Worm (Caenorhabditis elegans) whole organism, midembryonic: ENCODE measurements around the gene C33C12.1.

Experiments
- T22C8.4 ChIP-seq: fragments of 200-800 bp; sonication (Bioruptor generic); IDR thresholded peaks from 2 replicates; pipeline ENCODE4 v1.3.6; 2022; ENCODE audit warnings: missing genetic modification characterization, missing compliant biosample characterization
- cog-1 ChIP-seq: sonication (generic microtip); optimal IDR thresholded peaks from 2 replicates; lab custom pipeline; 2016; ENCODE audit warnings: missing genetic modification characterization, missing compliant biosample characterization
- flt-1 ChIP-seq: fragments of 200-800 bp; sonication (Bioruptor generic); IDR thresholded peaks from 2 replicates; pipeline ENCODE4 v1.3.6; 2022; ENCODE audit warnings: missing genetic modification characterization, missing compliant biosample characterization
- klf-2 ChIP-seq: fragments of 200-800 bp; sonication (Bioruptor generic); conservative IDR thresholded peaks from 2 replicates; pipeline ENCODE4 v1.3.6; 2022; ENCODE audit warnings: missing genetic modification reagents, missing genetic modification characterization, missing compliant biosample characterization
- med-1 ChIP-seq: sonication (generic microtip); optimal IDR thresholded peaks from 2 replicates; lab custom pipeline; 2017; ENCODE audit warnings: missing genetic modification characterization, mild to moderate bottlenecking, missing compliant biosample characterization, antibody characterized with exemption, missing genetic modification reagents; ENCODE audit not compliant: insufficient read depth
- ref-1 ChIP-seq: fragments of 200-800 bp; sonication (Bioruptor generic); conservative IDR thresholded peaks from 2 replicates; pipeline ENCODE4 v1.3.6; 2022; ENCODE audit warnings: missing genetic modification reagents, missing genetic modification characterization, missing compliant biosample characterization
- tab-1 ChIP-seq: fragments of 200-800 bp; sonication (Bioruptor generic); IDR thresholded peaks from 2 replicates; pipeline ENCODE4 v1.3.6; 2022; ENCODE audit warnings: missing genetic modification characterization, missing compliant biosample characterization
- ztf-23 ChIP-seq: fragments of 200-800 bp; sonication (Bioruptor generic); IDR thresholded peaks from 2 replicates; pipeline ENCODE4 v1.3.6; 2022; ENCODE audit warnings: missing genetic modification reagents, missing genetic modification characterization, missing compliant biosample characterization
- ztf-29 ChIP-seq: fragments of 200-800 bp; sonication (Bioruptor generic); IDR thresholded peaks from 2 replicates; pipeline ENCODE4 v1.3.6; 2022; ENCODE audit warnings: missing genetic modification reagents, missing genetic modification characterization, missing compliant biosample characterization

- TF ChIP-seq flt-1 (GFP tag; lab: Robert Waterston, UW): no peak
- TF ChIP-seq T22C8.4: no peak
- no peak for TF ChIP-seq ref-1 (GFP tag; lab: Robert Waterston, UW)
- no peak for TF ChIP-seq ztf-29 (GFP tag; lab: Robert Waterston, UW)
- no peak for TF ChIP-seq med-1 (GFP tag; lab: Kevin White, UChicago)
- no peak for TF ChIP-seq ztf-23 (GFP tag; lab: Robert Waterston, UW)
- TF ChIP-seq klf-2 (GFP tag; lab: Robert Waterston, UW): no peak
- TF ChIP-seq tab-1 (GFP tag; lab: Robert Waterston, UW): no peak
- no peak for TF ChIP-seq cog-1
Measured at ce11 chrII:2207812-2208211, 9.8 kb downstream of the C33C12.1 start, which contains the start of gene Y59C2A.1.
